Fruit fly (Drosophila melanogaster): ENCODE results near the gene CG15020.

Gene CG15020

DNA sequence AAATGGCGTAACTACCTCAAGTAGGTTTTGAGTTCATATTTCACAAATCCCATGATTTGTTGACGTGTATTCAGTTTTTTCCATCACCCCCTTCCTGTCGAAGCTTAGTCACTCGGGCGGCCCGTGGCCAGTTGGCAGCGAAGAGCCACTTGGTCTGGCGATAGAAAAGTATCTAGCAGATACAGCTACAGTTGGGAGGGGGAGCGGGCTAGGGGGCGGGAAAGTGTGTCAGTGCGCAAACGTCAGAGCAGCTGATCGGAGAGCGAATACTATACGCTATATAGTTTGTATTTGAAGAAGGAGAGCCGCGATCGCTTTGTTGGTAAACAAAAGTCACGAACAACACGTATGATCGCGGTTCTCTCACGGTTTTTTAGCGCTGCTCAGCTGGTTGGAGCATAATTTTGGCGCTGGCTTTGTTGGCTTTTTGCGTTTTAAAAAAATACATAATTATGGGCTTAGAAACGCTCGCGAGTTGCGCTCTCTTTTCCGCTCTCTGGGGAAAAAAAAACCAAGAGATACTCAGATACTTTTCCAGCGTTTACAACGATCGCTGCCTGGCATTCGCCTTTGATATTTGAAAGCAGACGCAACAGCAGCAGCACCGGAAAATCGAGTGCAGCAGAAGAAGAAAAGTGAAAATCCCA lies 7.5 kb upstream of the CG15020 start (continued):
- no peak for TF ChIP-seq CHES-1-like (GFP tag; optimal IDR thresholded peaks at IDR 0.05)
- TF ChIP-seq CG11695 (GFP tag; IDR thresholded peaks at IDR 0.05), result no peak
- no peak for TF ChIP-seq stc (GFP tag; IDR thresholded peaks at IDR 0.05)
- no peak for TF ChIP-seq CG3726 (GFP tag; IDR thresholded peaks at IDR 0.05)
- no peak for TF ChIP-seq crc (GFP tag; optimal IDR thresholded peaks at IDR 0.05)
- no peak for TF ChIP-seq CG17186 (GFP tag; optimal IDR thresholded peaks at IDR 0.05)
- peak; percentile 69 for TF ChIP-seq Adf1 (GFP tag; IDR thresholded peaks at IDR 0.05)
- TF ChIP-seq CG6689 (GFP tag; IDR thresholded peaks at IDR 0.05), result no peak
- no peak for TF ChIP-seq Hsf (GFP tag; optimal IDR thresholded peaks at IDR 0.05)
- no peak for TF ChIP-seq CG7357 (GFP tag; IDR thresholded peaks at IDR 0.05)
- no peak for TF ChIP-seq CG31224 (GFP tag; IDR thresholded peaks at IDR 0.05)
- peak; percentile 82 for TF ChIP-seq slbo (GFP tag; IDR thresholded peaks at IDR 0.05)
- no peak for TF ChIP-seq vfl (GFP tag; optimal IDR thresholded peaks at IDR 0.05)
- TF ChIP-seq unc-4 (GFP tag; IDR thresholded peaks at IDR 0.05; ENCODE audit: partially characterized antibody), result peak; percentile 52
- TF ChIP-seq crp (GFP tag; optimal IDR thresholded peaks at IDR 0.05), result peak in 1 of 2 experiments; percentile 77
- no peak for TF ChIP-seq ttk (GFP tag; IDR thresholded peaks at IDR 0.05)
- no peak for TF ChIP-seq peb (GFP tag; IDR thresholded peaks at IDR 0.05)
- TF ChIP-seq CG10366 (GFP tag; IDR thresholded peaks at IDR 0.05), result peak; percentile 45
- TF ChIP-seq al (GFP tag; IDR thresholded peaks at IDR 0.05), result peak; percentile 46; the same call in 1 of the 2 replicates
- TF ChIP-seq D19A (tag; optimal IDR thresholded peaks at IDR 0.05), result no peak
- no peak for TF ChIP-seq slou (GFP tag; optimal IDR thresholded peaks at IDR 0.05)
- no peak for TF ChIP-seq odd (GFP tag; optimal IDR thresholded peaks at IDR 0.05)
- no peak for TF ChIP-seq pb (GFP tag; optimal IDR thresholded peaks at IDR 0.05)
- no peak for TF ChIP-seq ac (GFP tag; optimal IDR thresholded peaks at IDR 0.05)
- TF ChIP-seq chinmo (GFP tag; IDR thresholded peaks at IDR 0.05; ENCODE audit: partially characterized antibody), result peak; percentile 98
- TF ChIP-seq Hr78 (GFP tag; optimal IDR thresholded peaks at IDR 0.05), result no peak
- no peak for TF ChIP-seq CG12236 (GFP tag; optimal IDR thresholded peaks at IDR 0.05)
- TF ChIP-seq MTF-1 (GFP tag; optimal IDR thresholded peaks at IDR 0.05; ENCODE audit: borderline replicate concordance), result no peak
- TF ChIP-seq CG34422 (GFP tag; IDR thresholded peaks at IDR 0.05), result peak; percentile 48; the same call in 1 of the 3 replicates
- no peak for TF ChIP-seq C15 (GFP tag; IDR thresholded peaks at IDR 0.05)
- peak; percentile 50 for TF ChIP-seq ftz-f1 (GFP tag; optimal IDR thresholded peaks at IDR 0.05)
- TF ChIP-seq BEAF-32 (GFP tag; optimal IDR thresholded peaks at IDR 0.05), result no peak
- no peak for TF ChIP-seq inv (GFP tag; IDR thresholded peaks at IDR 0.05; ENCODE audit: partially characterized antibody)
- TF ChIP-seq sim (GFP tag; IDR thresholded peaks at IDR 0.05), result no peak
- no peak for TF ChIP-seq lola (GFP tag; optimal IDR thresholded peaks at IDR 0.05)
- no peak for TF ChIP-seq CG11398 (GFP tag; optimal IDR thresholded peaks at IDR 0.05)
- TF ChIP-seq CG5953 (GFP tag; IDR thresholded peaks at IDR 0.05), result 0 out of 2 replicates have a peak, but pooled peaks have one; percentile 17
- TF ChIP-seq kni (GFP tag; optimal IDR thresholded peaks at IDR 0.05), result no peak
- TF ChIP-seq CG4360 (GFP tag; IDR thresholded peaks at IDR 0.05), result no peak
- no peak for TF ChIP-seq Sry-β (GFP tag; optimal IDR thresholded peaks at IDR 0.05)
- no peak for TF ChIP-seq Bgb (GFP tag; IDR thresholded peaks at IDR 0.05; ENCODE audit: partially characterized antibody)
- no peak for TF ChIP-seq Sin3A (optimal IDR thresholded peaks at IDR 0.05)
- no peak for TF ChIP-seq CG7839 (tag; optimal IDR thresholded peaks at IDR 0.05)
- TF ChIP-seq CG15479 (GFP tag; optimal IDR thresholded peaks at IDR 0.05), result no peak
- no peak for TF ChIP-seq maf-S (GFP tag; optimal IDR thresholded peaks at IDR 0.05)
- no peak for TF ChIP-seq CG6765 (GFP tag; optimal IDR thresholded peaks at IDR 0.05)
- no peak for TF ChIP-seq CG14710 (tag; optimal IDR thresholded peaks at IDR 0.05)
- TF ChIP-seq Vsx1 (GFP tag; optimal IDR thresholded peaks at IDR 0.05), result no peak
- TF ChIP-seq CG10431 (GFP tag; optimal IDR thresholded peaks at IDR 0.05), result no peak
- TF ChIP-seq repo (GFP tag; optimal IDR thresholded peaks at IDR 0.05), result no peak

Data from whole organism, embryonic.